Worm (Caenorhabditis elegans) whole organism, young adult: ENCODE measurements around the gene C50H2.13.

Experiments used
- B0019.2 ChIP-seq: fragments of 200-800 bp; sonication (Bioruptor generic); conservative IDR thresholded peaks from 2 replicates; pipeline ENCODE4 v1.3.6; 2022; ENCODE audit warnings: missing genetic modification reagents, missing genetic modification characterization, missing compliant biosample characterization
- B0035.1 ChIP-seq: sonication (generic microtip); optimal IDR thresholded peaks from 2 replicates; lab custom pipeline; 2016; ENCODE audit warnings: missing genetic modification characterization, mild to moderate bottlenecking, missing compliant biosample characterization, missing genotype, missing genetic modification reagents
- B0336.3 ChIP-seq: fragments of 200-800 bp; sonication (Bioruptor generic); IDR thresholded peaks from 2 replicates; pipeline ENCODE4 v1.3.6; 2022; ENCODE audit warnings: missing genetic modification characterization, missing compliant biosample characterization
- Y53G8AR.9 ChIP-seq: fragments of 200-800 bp; sonication (Bioruptor generic); conservative IDR thresholded peaks from 2 replicates; pipeline ENCODE4 v1.3.6; 2022; ENCODE audit warnings: missing genetic modification reagents, missing genetic modification characterization, missing compliant biosample characterization
- Y56A3A.18 ChIP-seq: fragments of 200-800 bp; sonication (Bioruptor generic); IDR thresholded peaks from 2 replicates; pipeline ENCODE4 v1.3.6; 2022; ENCODE audit warnings: missing genetic modification reagents, missing genetic modification characterization, missing compliant biosample characterization
- Y95B8A.8 ChIP-seq: fragments of 200-800 bp; sonication (Bioruptor generic); IDR thresholded peaks from 2 replicates; pipeline ENCODE4 v1.3.6; 2022; ENCODE audit warnings: missing genetic modification reagents, missing genetic modification characterization, missing compliant biosample characterization
- ama-1 ChIP-seq, 3 experiments: fragments of 150-350 bp in 1 of 3; sonication (generic microtip) in 2 of 3; optimal IDR thresholded peaks; 2 replicates each; lab custom pipeline; 2014 to 2018; ENCODE audit warnings: missing biosample characterization in 2 of 3, missing genetic modification characterization in 2 of 3, missing genetic modification reagents in 2 of 3
- aptf-2 ChIP-seq: fragments of 200-800 bp; sonication (Bioruptor generic); conservative IDR thresholded peaks from 2 replicates; pipeline ENCODE4 v1.3.6; 2022; ENCODE audit warnings: missing genetic modification reagents, missing genetic modification characterization, missing compliant biosample characterization
- bed-2 ChIP-seq: fragments of 200-800 bp; sonication (Bioruptor generic); IDR thresholded peaks from 2 replicates; pipeline ENCODE4 v1.3.6; 2022; ENCODE audit warnings: missing genetic modification reagents, missing genetic modification characterization, missing compliant biosample characterization
- ceh-40 ChIP-seq: fragments of 200-800 bp; sonication (Bioruptor generic); IDR thresholded peaks from 2 replicates; pipeline ENCODE4 v1.3.6; 2022; ENCODE audit warnings: missing genetic modification characterization, missing compliant biosample characterization
- ceh-79 ChIP-seq: sonication (generic microtip); optimal IDR thresholded peaks from 2 replicates; lab custom pipeline; 2017; ENCODE audit warnings: mild to moderate bottlenecking, missing genetic modification characterization, missing compliant biosample characterization
- dpl-1 ChIP-seq: fragments of 150-350 bp; optimal IDR thresholded peaks from 2 replicates; lab custom pipeline; 2014; ENCODE audit warnings: missing biosample characterization, missing genetic modification reagents, missing genetic modification characterization
- egl-44 ChIP-seq: fragments of 200-800 bp; sonication (Bioruptor generic); IDR thresholded peaks from 2 replicates; pipeline ENCODE4 v1.3.6; 2022; ENCODE audit warnings: missing genetic modification reagents, missing genetic modification characterization, missing compliant biosample characterization
- ekl-4 ChIP-seq: fragments of 200-800 bp; sonication (Bioruptor generic); IDR thresholded peaks from 2 replicates; pipeline ENCODE4 v1.3.6; 2022; ENCODE audit warnings: missing genetic modification reagents, missing genetic modification characterization, missing compliant biosample characterization
- fkh-3 ChIP-seq: sonication (generic microtip); optimal IDR thresholded peaks from 2 replicates; lab custom pipeline; 2016; ENCODE audit warnings: mild to moderate bottlenecking, missing genetic modification characterization, missing compliant biosample characterization
- gei-17 ChIP-seq: fragments of 200-800 bp; sonication (Bioruptor generic); optimal IDR thresholded peaks from 2 replicates; lab custom pipeline; 2018; ENCODE audit warnings: mild to moderate bottlenecking, missing genetic modification characterization, missing compliant biosample characterization
- hlh-12 ChIP-seq: sonication (generic microtip); optimal IDR thresholded peaks from 2 replicates; lab custom pipeline; 2016; ENCODE audit warnings: missing genetic modification characterization, missing compliant biosample characterization
- hlh-26 ChIP-seq: fragments of 200-800 bp; sonication (Bioruptor generic); conservative IDR thresholded peaks from 2 replicates; pipeline ENCODE4 v1.3.6; 2022; ENCODE audit warnings: missing genetic modification reagents, missing genetic modification characterization, missing compliant biosample characterization
- hmg-20 ChIP-seq: fragments of 200-800 bp; sonication (Bioruptor generic); IDR thresholded peaks from 2 replicates; pipeline ENCODE4 v1.3.6; 2022; ENCODE audit warnings: missing genetic modification reagents, missing genetic modification characterization, missing compliant biosample characterization
- lag-1 ChIP-seq: fragments of 200-800 bp; sonication (Bioruptor generic); IDR thresholded peaks from 2 replicates; pipeline ENCODE4 v1.3.6; 2022; ENCODE audit warnings: missing genetic modification reagents, missing genetic modification characterization, missing compliant biosample characterization
- lin-26 ChIP-seq: fragments of 200-800 bp; sonication (Bioruptor generic); IDR thresholded peaks from 2 replicates; pipeline ENCODE4 v1.3.6; 2022; ENCODE audit warnings: missing genetic modification reagents, missing genetic modification characterization, missing compliant biosample characterization
- lsy-27 ChIP-seq: sonication (generic microtip); optimal IDR thresholded peaks from 2 replicates; lab custom pipeline; 2017; ENCODE audit warnings: missing genetic modification characterization, mild to moderate bottlenecking, missing compliant biosample characterization, antibody characterized with exemption, missing genotype, borderline replicate concordance; ENCODE audit not compliant: insufficient read depth
- madf-10 ChIP-seq: sonication (generic microtip); optimal IDR thresholded peaks from 2 replicates; lab custom pipeline; 2016; ENCODE audit warnings: mild to moderate bottlenecking, missing genetic modification characterization, missing compliant biosample characterization
- mcd-1 ChIP-seq: fragments of 200-800 bp; sonication (Bioruptor generic); IDR thresholded peaks from 2 replicates; pipeline ENCODE4 v1.3.6; 2022; ENCODE audit warnings: missing genetic modification reagents, missing genetic modification characterization, missing compliant biosample characterization
- mel-28 ChIP-seq: sonication (generic microtip); optimal IDR thresholded peaks from 2 replicates; lab custom pipeline; 2016; ENCODE audit warnings: borderline replicate concordance, mild to moderate bottlenecking, missing genetic modification characterization, missing compliant biosample characterization
- nfya-2 ChIP-seq: fragments of 200-800 bp; sonication (Bioruptor generic); IDR thresholded peaks from 2 replicates; pipeline ENCODE4 v1.3.6; 2022; ENCODE audit warnings: missing genetic modification reagents, missing genetic modification characterization, missing compliant biosample characterization
- nhr-179 ChIP-seq: sonication (generic microtip); optimal IDR thresholded peaks from 2 replicates; lab custom pipeline; 2016; ENCODE audit warnings: mild to moderate bottlenecking, missing genetic modification characterization, missing compliant biosample characterization
- nhr-80 ChIP-seq: sonication (generic microtip); optimal IDR thresholded peaks from 2 replicates; lab custom pipeline; 2016; ENCODE audit warnings: missing genetic modification characterization, missing compliant biosample characterization
- nhr-90 ChIP-seq: sonication (generic microtip); optimal IDR thresholded peaks from 2 replicates; lab custom pipeline; 2016; ENCODE audit warnings: missing genotype, mild to moderate bottlenecking, missing genetic modification characterization, missing compliant biosample characterization
- pha-4 ChIP-seq: fragments of 150-350 bp; sonication (generic microtip); optimal IDR thresholded peaks from 2 replicates; lab custom pipeline; 2014; ENCODE audit warnings: missing biosample characterization, missing genetic modification reagents, missing genetic modification characterization
- repo-1 ChIP-seq: sonication (generic microtip); optimal IDR thresholded peaks from 2 replicates; lab custom pipeline; 2017; ENCODE audit warnings: mild to moderate bottlenecking, missing genetic modification characterization, missing compliant biosample characterization
- sea-2 ChIP-seq: fragments of 200-800 bp; sonication (Bioruptor generic); IDR thresholded peaks from 2 replicates; pipeline ENCODE4 v1.3.6; 2022; ENCODE audit warnings: missing genetic modification characterization, missing compliant biosample characterization
- snpc-3.4 ChIP-seq: sonication (generic microtip); optimal IDR thresholded peaks from 2 replicates; lab custom pipeline; 2017; ENCODE audit warnings: missing genetic modification characterization, mild to moderate bottlenecking, missing compliant biosample characterization, antibody characterized with exemption, moderate library complexity, missing genotype, missing genetic modification reagents
- sptf-2 ChIP-seq: fragments of 200-800 bp; sonication (Bioruptor generic); optimal IDR thresholded peaks from 2 replicates; lab custom pipeline; 2018; ENCODE audit warnings: mild to moderate bottlenecking, missing genetic modification characterization, missing compliant biosample characterization
- tbp1 ChIP-seq: fragments of 200-800 bp; sonication (Bioruptor generic); optimal IDR thresholded peaks from 2 replicates; lab custom pipeline; 2018; ENCODE audit warnings: mild to moderate bottlenecking, missing genetic modification characterization, missing compliant biosample characterization
- unc-130 ChIP-seq: sonication (generic microtip); optimal IDR thresholded peaks from 2 replicates; lab custom pipeline; 2016; ENCODE audit warnings: missing genetic modification reagents, missing genetic modification characterization, missing compliant biosample characterization
- unc-62 ChIP-seq: fragments of 150-350 bp; optimal IDR thresholded peaks from 2 replicates; lab custom pipeline; 2014; ENCODE audit warnings: missing biosample characterization, missing genetic modification reagents, missing genetic modification characterization
- zfh-2 ChIP-seq: fragments of 200-800 bp; sonication (Bioruptor generic); conservative IDR thresholded peaks from 2 replicates; pipeline ENCODE4 v1.3.6; 2022; ENCODE audit warnings: missing genetic modification reagents, missing genetic modification characterization, missing compliant biosample characterization
- ztf-22 ChIP-seq: fragments of 200-800 bp; sonication (Bioruptor generic); optimal IDR thresholded peaks from 2 replicates; lab custom pipeline; 2018; ENCODE audit warnings: mild to moderate bottlenecking, missing genetic modification characterization, moderate library complexity, missing compliant biosample characterization
- ztf-26 ChIP-seq: sonication (generic microtip); optimal IDR thresholded peaks from 2 replicates; lab custom pipeline; 2017; ENCODE audit warnings: missing genetic modification characterization, missing compliant biosample characterization

C50H2.13 gene

DNA sequence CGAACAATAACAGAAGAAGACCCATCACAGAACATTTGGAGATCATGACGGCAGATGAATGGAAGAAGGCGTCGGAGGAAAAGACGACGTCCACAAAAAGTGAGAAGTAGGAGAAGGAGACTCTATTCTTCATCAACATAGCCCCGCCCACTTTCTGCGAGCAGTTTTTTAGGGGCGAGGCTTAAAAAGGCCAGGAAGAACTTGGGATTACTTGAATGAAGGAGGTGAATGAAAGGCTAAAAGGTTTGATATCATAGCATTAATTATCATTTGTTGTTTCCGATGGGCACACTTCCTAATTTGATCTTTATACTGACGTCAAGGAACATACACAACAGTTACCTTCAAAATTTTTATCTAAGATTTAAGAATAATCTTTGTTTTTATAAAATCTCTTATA lies 22.5 kb downstream of the C50H2.13 start, which contains the start of gene nlp-58:
Gene nlp-58, minus strand, starts transcription at position 101 of the 400 bp plus-strand sequence.
- no peak for TF ChIP-seq Y95B8A.8 (GFP tag; lab: Robert Waterston, UW)
- TF ChIP-seq mcd-1, result no peak
- no peak for TF ChIP-seq zfh-2 (GFP tag; lab: Robert Waterston, UW)
- no peak for TF ChIP-seq gei-17 (GFP tag; lab: Kevin White, UChicago)
- no peak for TF ChIP-seq B0035.1 (tag; lab: Kevin White, UChicago)
- no peak for TF ChIP-seq nhr-90
- TF ChIP-seq mel-28, result no peak
- no peak for TF ChIP-seq nhr-179 (tag; lab: Kevin White, UChicago)
- TF ChIP-seq Y56A3A.18 (GFP tag; lab: Robert Waterston, UW), result no peak
- no peak for TF ChIP-seq sptf-2 (GFP tag; lab: Kevin White, UChicago)
- no peak for TF ChIP-seq hmg-20
- TF ChIP-seq dpl-1 (GFP tag; lab: Kevin White, UChicago), result no peak
- no peak for TF ChIP-seq egl-44 (GFP tag; lab: Robert Waterston, UW)
- TF ChIP-seq aptf-2 (GFP tag; lab: Robert Waterston, UW), result no peak
- TF ChIP-seq, all 124 proteins: peak for 0

DNA sequence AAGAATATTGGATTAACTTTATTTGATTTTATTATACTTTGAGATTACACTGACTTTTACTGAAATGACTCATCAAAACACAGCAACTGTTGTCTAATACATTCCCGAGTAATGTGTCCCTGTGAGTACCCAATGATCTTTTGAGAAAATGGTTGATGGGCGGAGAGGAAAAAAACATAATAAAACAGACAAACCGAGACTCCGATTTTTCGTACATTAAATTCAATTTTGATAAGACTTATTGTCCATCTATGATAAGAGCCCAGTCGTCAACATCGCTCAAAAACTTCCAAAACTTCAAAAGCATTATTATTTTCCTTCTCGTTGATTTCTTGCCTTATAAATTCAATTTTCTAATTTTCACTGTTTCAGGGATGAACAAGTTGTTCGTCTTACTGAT lies 24.5 kb downstream of the C50H2.13 start, which contains the start of gene ttr-46:
Gene ttr-46, plus strand, starts transcription at position 373 of the 400 bp plus-strand sequence.
- TF ChIP-seq nhr-80 (tag; lab: Kevin White, UChicago) (peak; percentile 69), Y53G8AR.9 (GFP tag; lab: Robert Waterston, UW) (no peak)

DNA sequence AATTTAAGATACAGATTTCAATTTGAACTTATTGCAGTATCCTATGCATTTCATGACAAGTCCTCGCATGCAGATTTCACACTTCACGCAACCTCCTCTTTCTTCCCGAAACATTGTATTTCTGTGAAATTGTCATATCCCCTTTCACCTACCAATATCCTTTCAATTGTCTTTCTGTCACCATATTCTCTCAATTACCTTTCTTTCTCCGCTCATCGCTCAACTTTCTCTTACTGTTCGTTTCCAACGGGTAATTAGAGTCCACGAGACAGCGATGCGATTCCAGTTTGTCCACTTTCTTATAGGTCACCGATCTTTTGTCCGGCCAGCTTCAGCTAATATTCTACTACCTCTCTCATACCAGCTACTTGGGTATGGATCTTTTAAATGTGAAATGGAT lies 26.1 kb downstream of the C50H2.13 start, which contains the start of gene mam-5:
Gene mam-5, plus strand, starts transcription at position 304 of the 400 bp plus-strand sequence.
- no peak for TF ChIP-seq B0336.3 (GFP tag; lab: Robert Waterston, UW)
- TF ChIP-seq unc-130 (GFP tag; lab: Kevin White, UChicago), result no peak
- no peak for TF ChIP-seq snpc-3.4 (tag; lab: Kevin White, UChicago)
- no peak for TF ChIP-seq ztf-22 (GFP tag; lab: Kevin White, UChicago)
- no peak for TF ChIP-seq ceh-79 (tag; lab: Kevin White, UChicago)
- no peak for TF ChIP-seq bed-2 (GFP tag; lab: Robert Waterston, UW)
- no peak for TF ChIP-seq hlh-26 (GFP tag; lab: Robert Waterston, UW)
- no peak for TF ChIP-seq nfya-2 (GFP tag; lab: Robert Waterston, UW)
- TF ChIP-seq lag-1 (GFP tag; lab: Robert Waterston, UW), result no peak

- no peak for TF ChIP-seq unc-62 (GFP tag; lab: Kevin White, UChicago)
- TF ChIP-seq pha-4 (tag; lab: Kevin White, UChicago), result no peak
- no peak for TF ChIP-seq lin-26 (GFP tag; lab: Robert Waterston, UW)
- TF ChIP-seq fkh-3 (tag; lab: Kevin White, UChicago), result no peak
- no peak for TF ChIP-seq madf-10
- TF ChIP-seq B0019.2 (GFP tag; lab: Robert Waterston, UW), result no peak
- TF ChIP-seq ekl-4 (GFP tag; lab: Robert Waterston, UW), result no peak
- TF ChIP-seq sea-2 (GFP tag; lab: Robert Waterston, UW), result no peak
- TF ChIP-seq lsy-27, result no peak
- TF ChIP-seq ztf-26, result no peak
- no peak for TF ChIP-seq ceh-40
- TF ChIP-seq Y95B8A.8 (GFP tag; lab: Robert Waterston, UW), result no peak
- TF ChIP-seq tbp1 (GFP tag; lab: Kevin White, UChicago), result no peak
- no peak for TF ChIP-seq hlh-12
- no peak for TF ChIP-seq ama-1 (optimal IDR thresholded peaks at IDR 0.05; lab: Kevin White, UChicago)
- TF ChIP-seq ama-1 (GFP tag; optimal IDR thresholded peaks at IDR 0.05; lab: Kevin White, UChicago), result no peak
- no peak for TF ChIP-seq repo-1 (tag; lab: Kevin White, UChicago)
Measured at ce11 chrV:9958231-9958630, 31.9 kb downstream of the C50H2.13 start, which contains the start of gene anmt-3. TSS of gene anmt-3 (minus strand) at chrV:9958331.
